Fruit fly (Drosophila melanogaster) whole organism, embryonic: Measurements from ENCODE around the gene CG13285.

Experiments used
- B-H2 ChIP-seq: fragments of 200-800 bp; sonication (Bioruptor generic); optimal IDR thresholded peaks from 2 replicates; lab custom pipeline; 2018; ENCODE audit warnings: missing biosample characterization, mild to moderate bottlenecking, missing genetic modification characterization
- CG1792 ChIP-seq: fragments of 200-800 bp; sonication (Bioruptor generic); optimal IDR thresholded peaks from 2 replicates; lab custom pipeline; 2016; ENCODE audit warnings: missing biosample characterization, missing genetic modification characterization
- CG3726 ChIP-seq: fragments of 200-800 bp; sonication (Bioruptor generic); IDR thresholded peaks from 3 replicates; pipeline ENCODE4, ENCODE4 v1.3.6; 2022; ENCODE audit warnings: missing biosample characterization, missing genetic modification characterization
- CG6175 ChIP-seq: fragments of 200-800 bp; sonication (Bioruptor generic); IDR thresholded peaks from 3 replicates; pipeline ENCODE4 v1.3.6; 2022; ENCODE audit warnings: missing biosample characterization, missing genetic modification characterization
- GATAe ChIP-seq: fragments of 200-800 bp; sonication (Bioruptor generic); conservative IDR thresholded peaks from 2 replicates; pipeline ENCODE4 v1.3.6; 2022; ENCODE audit warnings: missing biosample characterization, missing genetic modification characterization
- Xbp1 ChIP-seq: fragments of 200-800 bp; sonication (Bioruptor generic); optimal IDR thresholded peaks from 3 replicates; lab custom pipeline; 2016; ENCODE audit warnings: missing biosample characterization, mild to moderate bottlenecking, missing genetic modification characterization
- hth ChIP-seq: fragments of >200 bp; optimal IDR thresholded peaks from 2 replicates; lab custom pipeline; 2017; ENCODE audit warnings: inconsistent platforms
- insv ChIP-seq, 2 experiments: fragments of 200-800 bp; sonication (Bioruptor generic); optimal IDR thresholded peaks; 3 replicates each; lab custom pipeline; 2016 to 2018; ENCODE audit warnings: missing biosample characterization in 2 of 2, missing genetic modification characterization in 2 of 2
- lola ChIP-seq, 3 experiments: fragments of >200 bp in 2 of 3; fragments of 200-800 bp in 1 of 3; sonication (Bioruptor generic) in 1 of 3; optimal IDR thresholded peaks; 2 replicates each; lab custom pipeline; 2017 to 2019; ENCODE audit warnings: missing biosample characterization in 3 of 3, missing genetic modification characterization in 3 of 3, mild to moderate bottlenecking in 1 of 3, moderate library complexity in 1 of 3
- run ChIP-seq: fragments of 200-800 bp; sonication (Bioruptor generic); optimal IDR thresholded peaks from 3 replicates; lab custom pipeline; 2018; ENCODE audit warnings: missing biosample characterization, mild to moderate bottlenecking, missing genetic modification characterization
- sna ChIP-seq: fragments of 200-800 bp; sonication (Bioruptor generic); IDR thresholded peaks from 2 replicates; pipeline ENCODE4 v1.3.6; 2022; ENCODE audit warnings: missing biosample characterization, missing genetic modification characterization; ENCODE audit not compliant: partially characterized antibody

DNA sequence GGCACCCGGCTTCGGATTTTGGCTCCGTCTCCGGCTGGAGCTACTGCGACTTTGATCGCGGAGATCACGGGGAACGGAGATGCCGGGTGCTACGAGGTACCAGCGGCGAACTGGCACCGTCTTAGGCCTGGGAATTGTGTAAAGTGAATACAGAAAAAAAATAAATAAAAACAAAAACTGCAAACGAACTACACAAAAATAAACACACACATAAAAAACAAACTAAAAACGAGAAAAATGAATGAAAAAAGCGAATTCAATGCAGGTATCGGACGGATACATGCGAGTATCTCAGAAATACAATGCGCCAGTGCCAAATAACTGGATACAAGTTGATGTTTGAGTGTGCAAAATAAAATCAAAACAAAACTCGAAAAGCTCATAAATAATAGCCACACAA is 44.2 kb upstream of the CG13285 start:
- TF ChIP-seq CG3726 (GFP tag; lab: Robert Waterston, UW) (no peak), GATAe (GFP tag; lab: Robert Waterston, UW) (no peak), insv (GFP tag; optimal IDR thresholded peaks at IDR 0.05; lab: Kevin White, UChicago) (no peak), hth (lab: Kevin White, UChicago) (no peak), B-H2 (GFP tag; lab: Kevin White, UChicago) (no peak), lola (GFP tag; optimal IDR thresholded peaks at IDR 0.05; lab: Kevin White, UChicago) (no peak), CG1792 (GFP tag; lab: Kevin White, UChicago) (no peak), sna (GFP tag; lab: Robert Waterston, UW) (no peak), CG6175 (no peak), run (no peak), Xbp1 (no peak)
